Worm (Caenorhabditis elegans) whole organism, L4/young adult: ENCODE results near the gene H38K22.6.

Experiments
- dao-5 ChIP-seq: sonication (generic microtip); optimal IDR thresholded peaks from 2 replicates; lab custom pipeline; 2016; ENCODE audit warnings: missing genotype, missing genetic modification characterization, moderate library complexity, missing compliant biosample characterization
- him-1 ChIP-seq: sonication (generic microtip); optimal IDR thresholded peaks from 2 replicates; lab custom pipeline; 2016; ENCODE audit warnings: missing genotype, missing genetic modification reagents, missing genetic modification characterization, missing compliant biosample characterization

- TF ChIP-seq him-1 (no peak), dao-5 (tag; lab: Kevin White, UChicago) (no peak)
These were observed 27.1 kb upstream of the H38K22.6 start, which contains the start of gene R10E4.6 for ce11 chrIII:4293108-4293507.
